Fruit fly (Drosophila melanogaster): ENCODE measurements around the gene CG17917.
A peak's percentile ranks its signal among the peaks of the same experiment; 100 is the strongest.

CG17917 gene

dm6 chr3R:6353624-6354352 lies 12.0 kb downstream of the CG17917 start (continued):
- TF ChIP-seq Sry-β (GFP tag; optimal IDR thresholded peaks at IDR 0.05) (no peak), CG3847 (GFP tag; IDR thresholded peaks at IDR 0.05) (no peak; the same call in none of the 2 replicates), Atf3 (GFP tag; optimal IDR thresholded peaks at IDR 0.05) (peak; percentile 41), cwo (GFP tag; optimal IDR thresholded peaks at IDR 0.05) (peak; percentile 71), ash1 (GFP tag; optimal IDR thresholded peaks at IDR 0.05) (no peak), phol (tag; optimal IDR thresholded peaks at IDR 0.05) (peak; percentile 90), CG10209 (GFP tag; optimal IDR thresholded peaks at IDR 0.05) (peak; percentile 86), CG13775 (GFP tag; optimal IDR thresholded peaks at IDR 0.05) (peak; percentile 75), E2f2 (GFP tag; IDR thresholded peaks at IDR 0.05) (peak; percentile 53; the same call in 1 of the 2 replicates), zen2 (GFP tag; IDR thresholded peaks at IDR 0.05; ENCODE audit: partially characterized antibody) (no peak), CG13123 (GFP tag; optimal IDR thresholded peaks at IDR 0.05) (peak; percentile 42), Optix (GFP tag; IDR thresholded peaks at IDR 0.05) (no peak), CG43689 (GFP tag; IDR thresholded peaks at IDR 0.05) (no peak), Awh (GFP tag; IDR thresholded peaks at IDR 0.05) (0 out of 2 replicates have a peak, but pooled peaks have one; percentile 47), scrt (GFP tag; optimal IDR thresholded peaks at IDR 0.05) (no peak), otp (GFP tag; IDR thresholded peaks at IDR 0.05) (peak; percentile 12; the same call in 1 of the 3 replicates), CG34224 (GFP tag; IDR thresholded peaks at IDR 0.05; ENCODE audit: partially characterized antibody) (no peak), Dek (tag; optimal IDR thresholded peaks at IDR 0.05) (no peak), dan (GFP tag; IDR thresholded peaks at IDR 0.05) (no peak), unc-4 (GFP tag; IDR thresholded peaks at IDR 0.05; ENCODE audit: partially characterized antibody) (no peak), CG15073 (GFP tag; optimal IDR thresholded peaks at IDR 0.05) (peak; percentile 14), en (GFP tag; optimal IDR thresholded peaks at IDR 0.05) (peak; percentile 64), CG3281 (GFP tag; optimal IDR thresholded peaks at IDR 0.05) (no peak), CG11723 (GFP tag; optimal IDR thresholded peaks at IDR 0.05) (no peak), gem (tag; optimal IDR thresholded peaks at IDR 0.05) (peak; percentile 92), gsb (GFP tag; IDR thresholded peaks at IDR 0.05) (peak; percentile 61; the same call in 1 of the 2 replicates), Atf6 (GFP tag; IDR thresholded peaks at IDR 0.05) (peak; percentile 64), CG5245 (GFP tag; optimal IDR thresholded peaks at IDR 0.05) (peak; percentile 38), stc (GFP tag; IDR thresholded peaks at IDR 0.05) (peak; percentile 73), CG8281 (tag; optimal IDR thresholded peaks at IDR 0.05) (no peak), vvl (GFP tag; IDR thresholded peaks at IDR 0.05) (no peak; the same call in 1 of the 2 replicates), inv (GFP tag; IDR thresholded peaks at IDR 0.05; ENCODE audit: partially characterized antibody) (no peak), Dp (GFP tag; optimal IDR thresholded peaks at IDR 0.05) (no peak), Nf-YC (tag; optimal IDR thresholded peaks at IDR 0.05) (no peak), CG11247 (GFP tag; IDR thresholded peaks at IDR 0.05) (no peak), pho (GFP tag; optimal IDR thresholded peaks at IDR 0.05) (peak; percentile 56), Bgb (GFP tag; IDR thresholded peaks at IDR 0.05; ENCODE audit: partially characterized antibody) (no peak), sens (GFP tag) (peak; percentile 95), CG8478 (optimal IDR thresholded peaks at IDR 0.05) (no peak), crol (GFP tag; IDR thresholded peaks at IDR 0.05) (no peak), CG31224 (GFP tag; IDR thresholded peaks at IDR 0.05) (no peak), CkIIα-i1 (GFP tag; IDR thresholded peaks at IDR 0.05) (no peak), Fer2 (tag; optimal IDR thresholded peaks at IDR 0.05) (no peak), CG2202 (tag; optimal IDR thresholded peaks at IDR 0.05) (no peak), pita (GFP tag; optimal IDR thresholded peaks at IDR 0.05) (no peak), NK7.1 (GFP tag; optimal IDR thresholded peaks at IDR 0.05) (peak; percentile 41), slou (GFP tag; optimal IDR thresholded peaks at IDR 0.05) (peak; percentile 14), CG9817 (tag; optimal IDR thresholded peaks at IDR 0.05) (peak; percentile 55), PHDP (tag; optimal IDR thresholded peaks at IDR 0.05) (peak; percentile 89), CG2199 (GFP tag; IDR thresholded peaks at IDR 0.05) (no peak)
